Worm (Caenorhabditis elegans) whole organism, L4 larva: ENCODE measurements around the gene fbxb-97.

Experiments
- Y105C5A.15 ChIP-seq: fragments of 200-800 bp; sonication (Bioruptor generic); IDR thresholded peaks from 2 replicates; pipeline ENCODE4 v1.3.6; 2022; ENCODE audit warnings: missing genetic modification characterization, missing compliant biosample characterization
- attf-4 ChIP-seq: sonication (generic microtip); optimal IDR thresholded peaks from 3 replicates; lab custom pipeline; 2017; ENCODE audit warnings: missing biosample characterization, missing genetic modification characterization
- dve-1 ChIP-seq: sonication (generic microtip); optimal IDR thresholded peaks from 2 replicates; lab custom pipeline; 2017; ENCODE audit warnings: antibody characterized with exemption, mild to moderate bottlenecking, missing genetic modification characterization, missing compliant biosample characterization; ENCODE audit not compliant: insufficient read depth
- hif-1 ChIP-seq, 2 experiments: sonication (generic microtip); optimal IDR thresholded peaks; 2 replicates each; lab custom pipeline; 2016 to 2017; ENCODE audit warnings: missing compliant biosample characterization in 2 of 2, missing genetic modification characterization in 2 of 2, missing genetic modification reagents in 2 of 2, missing genotype in 2 of 2, mild to moderate bottlenecking in 1 of 2
- jun-1 ChIP-seq: fragments of 150-350 bp; optimal IDR thresholded peaks from 2 replicates; lab custom pipeline; 2014; ENCODE audit warnings: missing biosample characterization, missing genetic modification reagents, missing genetic modification characterization
- nhr-48 ChIP-seq: sonication (generic microtip); optimal IDR thresholded peaks from 2 replicates; lab custom pipeline; 2016; ENCODE audit warnings: mild to moderate bottlenecking, missing genetic modification characterization, missing compliant biosample characterization
- nhr-6 ChIP-seq: fragments of 150-350 bp; optimal IDR thresholded peaks from 2 replicates; lab custom pipeline; 2014; ENCODE audit warnings: missing biosample characterization, missing genetic modification characterization
- nhr-77 ChIP-seq: fragments of 150-350 bp; optimal IDR thresholded peaks from 2 replicates; lab custom pipeline; 2014; ENCODE audit warnings: missing biosample characterization, missing genetic modification characterization
- pqm-1 ChIP-seq: sonication (generic microtip); optimal IDR thresholded peaks from 2 replicates; lab custom pipeline; 2017; ENCODE audit warnings: missing biosample characterization, missing genetic modification characterization
- unc-62 ChIP-seq, 3 experiments: fragments of 150-350 bp in 1 of 3; sonication (generic microtip); optimal IDR thresholded peaks in 2 of 3; peaks in 1 of 3; 1 replicate in 1 of 3; 2 replicates in 2 of 3; lab custom pipeline; 2014 to 2017; ENCODE audit warnings: missing biosample characterization in 3 of 3, missing genetic modification characterization in 3 of 3, missing genetic modification reagents in 3 of 3, missing genotype in 1 of 3
- vab-7 ChIP-seq: fragments of 200-800 bp; sonication (Bioruptor generic); IDR thresholded peaks from 2 replicates; pipeline ENCODE4 v1.3.6; 2022; ENCODE audit warnings: missing genetic modification reagents, missing genetic modification characterization, missing compliant biosample characterization
- ztf-11 ChIP-seq: fragments of 150-350 bp; optimal IDR thresholded peaks from 2 replicates; lab custom pipeline; 2014; ENCODE audit warnings: missing biosample characterization, missing genetic modification characterization

DNA sequence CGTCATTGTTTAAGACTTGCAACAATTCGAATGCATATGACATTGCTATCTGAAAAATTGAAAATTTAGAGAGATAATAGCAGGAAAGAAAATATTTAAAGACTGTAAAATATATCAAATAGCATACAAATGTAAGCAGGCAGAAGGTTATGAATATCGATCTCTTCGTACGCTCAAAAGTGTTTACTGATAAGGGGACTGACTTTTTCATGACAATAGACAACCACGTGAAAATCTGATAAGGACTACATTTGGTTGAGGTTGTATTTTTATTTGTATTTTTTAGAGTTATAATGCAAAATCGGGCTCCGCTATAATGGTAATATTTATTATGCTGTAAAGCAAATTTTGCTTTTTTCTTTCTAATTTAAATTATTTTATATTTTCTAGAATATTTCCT is 5.1 kb downstream of the fbxb-97 start, which contains the start of the genes C52E2.5 and C52E2.4:
- TF ChIP-seq nhr-6 (no peak), dve-1 (tag; lab: Kevin White, UChicago) (peak; percentile 58), nhr-77 (no peak), jun-1 (tag; lab: Kevin White, UChicago) (no peak), unc-62 (GFP tag; optimal IDR thresholded peaks at IDR 0.05 in 1 of 2; lab: Kevin White, UChicago) (no peak), unc-62 (tag; optimal IDR thresholded peaks at IDR 0.05; lab: Kevin White, UChicago) (no peak), attf-4 (tag; lab: Kevin White, UChicago) (no peak), hif-1 (tag; optimal IDR thresholded peaks at IDR 0.05; lab: Kevin White, UChicago) (no peak), Y105C5A.15 (no peak), pqm-1 (tag; lab: Kevin White, UChicago) (peak; percentile 87), nhr-48 (tag; lab: Kevin White, UChicago) (no peak), ztf-11 (no peak), vab-7 (GFP tag; lab: Robert Waterston, UW) (no peak)
